Fruit fly (Drosophila melanogaster) whole organism, wandering third instar larva: ENCODE data around the gene Polr3A.

Source experiments
- CG9705 ChIP-seq: fragments of 200-800 bp; sonication (Bioruptor generic); optimal IDR thresholded peaks from 2 replicates; lab custom pipeline; 2018; ENCODE audit warnings: missing biosample characterization, mild to moderate bottlenecking, missing genetic modification characterization
- Hnf4 ChIP-seq: fragments of 200-800 bp; sonication (Bioruptor generic); optimal IDR thresholded peaks from 2 replicates; lab custom pipeline; 2016; ENCODE audit warnings: missing biosample characterization, mild to moderate bottlenecking, missing genetic modification characterization
- Hr83 ChIP-seq: fragments of 200-300 bp; sonication (Bioruptor generic); optimal IDR thresholded peaks from 2 replicates; lab custom pipeline; 2016; ENCODE audit warnings: missing biosample characterization, mild to moderate bottlenecking, missing genetic modification characterization, moderate library complexity; ENCODE audit not compliant: poor library complexity, severe bottlenecking
- Mio ChIP-seq: sonication (Bioruptor generic); optimal IDR thresholded peaks from 2 replicates; lab custom pipeline; 2016; ENCODE audit warnings: missing biosample characterization, missing genetic modification characterization
- Myc ChIP-seq: fragments of >200 bp; optimal IDR thresholded peaks from 2 replicates; lab custom pipeline; 2017
- br ChIP-seq: fragments of 200-800 bp; sonication (Bioruptor generic); optimal IDR thresholded peaks from 2 replicates; lab custom pipeline; 2016; ENCODE audit warnings: missing biosample characterization, missing genetic modification characterization
- dl ChIP-seq, 2 experiments: fragments of 175-275, 200-275 bp in 1 of 2; fragments of 200-275 bp in 1 of 2; sonication (Bioruptor generic); optimal IDR thresholded peaks; lab custom pipeline; 2018; ENCODE audit warnings: mild to moderate bottlenecking in 2 of 2, missing biosample characterization in 2 of 2, missing genetic modification characterization in 2 of 2, moderate library complexity in 2 of 2; ENCODE audit not compliant: partially characterized antibody in 2 of 2, insufficient read depth in 1 of 2
- lola ChIP-seq: fragments of >200 bp; optimal IDR thresholded peaks from 2 replicates; lab custom pipeline; 2017; ENCODE audit warnings: missing biosample characterization, missing genetic modification characterization
- pan ChIP-seq: fragments of >200 bp; optimal IDR thresholded peaks from 2 replicates; lab custom pipeline; 2017
- psq ChIP-seq: fragments of 200-800 bp; sonication (Bioruptor generic); optimal IDR thresholded peaks from 3 replicates; lab custom pipeline; 2017; ENCODE audit warnings: missing biosample characterization, mild to moderate bottlenecking, missing genetic modification characterization, moderate library complexity
- sage ChIP-seq: fragments of 200-800 bp; sonication (Bioruptor generic); optimal IDR thresholded peaks from 2 replicates; lab custom pipeline; 2016; ENCODE audit warnings: missing biosample characterization, mild to moderate bottlenecking, missing genetic modification characterization
- usp ChIP-seq: fragments of >200 bp; optimal IDR thresholded peaks from 2 replicates; lab custom pipeline; 2017; ENCODE audit warnings: missing biosample characterization, missing genetic modification characterization

DNA sequence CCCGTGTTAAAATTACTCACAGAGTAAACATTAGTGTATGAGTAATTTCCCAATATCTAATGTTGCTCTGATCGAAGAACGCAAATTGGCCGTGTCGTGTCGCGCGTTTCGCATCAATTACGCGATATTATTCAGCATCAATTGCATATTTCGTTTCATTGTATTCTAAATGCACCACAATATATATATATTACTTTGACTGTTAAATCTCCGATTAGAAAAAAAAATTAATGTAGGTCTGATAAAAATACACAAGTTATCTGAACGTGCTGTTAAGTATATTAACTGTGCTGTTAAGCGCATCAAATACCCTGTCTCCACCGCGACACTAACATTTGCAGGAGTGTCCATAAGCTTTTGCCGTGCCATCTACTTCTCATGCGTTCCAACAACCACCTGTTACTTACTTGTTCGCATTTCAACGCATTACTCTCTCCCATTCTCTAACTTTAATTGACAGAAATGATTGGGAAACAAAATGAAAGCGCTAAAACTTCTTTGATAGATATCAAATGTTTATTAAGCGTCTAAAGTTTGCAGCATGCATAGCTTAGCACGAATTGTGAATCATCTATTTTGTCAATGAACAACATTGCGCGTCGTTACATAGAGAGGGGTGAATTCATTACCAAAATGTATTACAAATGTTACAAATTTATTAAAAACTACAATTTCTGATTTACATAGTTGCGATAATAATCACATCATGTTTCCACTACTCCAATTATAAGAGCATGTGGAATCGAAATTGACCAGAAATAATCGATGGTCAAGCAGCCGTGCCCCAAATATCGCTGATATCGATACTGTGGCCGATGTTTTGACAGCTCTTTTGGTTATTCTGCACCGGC is 2.1 kb upstream of the Polr3A start, which contains the start of the genes Graf and mRpL3:
- TF ChIP-seq sage (GFP tag; lab: Kevin White, UChicago) (no peak), Hr83 (GFP tag; lab: Kevin White, UChicago) (no peak), br (GFP tag; lab: Kevin White, UChicago) (no peak), Hnf4 (GFP tag; lab: Kevin White, UChicago) (no peak), pan (lab: Kevin White, UChicago) (no peak), usp (GFP tag; lab: Kevin White, UChicago) (no peak), CG9705 (GFP tag; lab: Kevin White, UChicago) (no peak), Myc (lab: Kevin White, UChicago) (no peak), Mio (GFP tag; lab: Kevin White, UChicago) (no peak), dl (GFP tag; optimal IDR thresholded peaks at IDR 0.05; lab: Kevin White, UChicago; ENCODE audit: insufficient read depth in 1 of 2, partially characterized antibody in 2 of 2) (no peak), lola (GFP tag; lab: Kevin White, UChicago) (no peak), psq (GFP tag; lab: Kevin White, UChicago) (no peak)
